Worm (Caenorhabditis elegans) whole organism, mixed stage, embryonic: ENCODE data around the gene F26F4.12.

ENCODE experiments used
- bed-3 ChIP-seq: fragments of 200-800 bp; sonication (Bioruptor generic); optimal IDR thresholded peaks from 3 replicates; lab custom pipeline; 2018; ENCODE audit warnings: mild to moderate bottlenecking, missing genetic modification characterization, moderate library complexity, missing compliant biosample characterization
- blmp-1 ChIP-seq: fragments of 150-350 bp; optimal IDR thresholded peaks from 2 replicates; lab custom pipeline; 2014; ENCODE audit warnings: missing biosample characterization, missing genetic modification characterization
- ceh-39 ChIP-seq: fragments of 150-350 bp; optimal IDR thresholded peaks from 2 replicates; lab custom pipeline; 2014; ENCODE audit warnings: missing biosample characterization, missing genetic modification characterization
- ceh-43 ChIP-seq: fragments of 200-800 bp; sonication (Bioruptor generic); optimal IDR thresholded peaks from 2 replicates; lab custom pipeline; 2018; ENCODE audit warnings: mild to moderate bottlenecking, missing genetic modification characterization, moderate library complexity, missing compliant biosample characterization
- ceh-83 ChIP-seq: fragments of 200-800 bp; sonication (Bioruptor generic); optimal IDR thresholded peaks from 2 replicates; lab custom pipeline; 2018; ENCODE audit warnings: mild to moderate bottlenecking, missing genetic modification characterization, missing compliant biosample characterization
- ces-1 ChIP-seq: fragments of 150-350 bp; optimal IDR thresholded peaks from 2 replicates; lab custom pipeline; 2014; ENCODE audit warnings: missing biosample characterization, missing genetic modification reagents, missing genetic modification characterization
- cnd-1 ChIP-seq: fragments of 200-800 bp; sonication (Bioruptor generic); optimal IDR thresholded peaks from 2 replicates; lab custom pipeline; 2018; ENCODE audit warnings: mild to moderate bottlenecking, missing genetic modification characterization, missing compliant biosample characterization
- drap-1 ChIP-seq: fragments of 200-800 bp; sonication (Bioruptor generic); optimal IDR thresholded peaks from 3 replicates; lab custom pipeline; 2018; ENCODE audit warnings: mild to moderate bottlenecking, missing genetic modification characterization, missing compliant biosample characterization
- elt-1 ChIP-seq: sonication (generic microtip); optimal IDR thresholded peaks from 2 replicates; lab custom pipeline; 2017; ENCODE audit warnings: missing genetic modification characterization, mild to moderate bottlenecking, missing compliant biosample characterization, antibody characterized with exemption, moderate library complexity, borderline replicate concordance; ENCODE audit not compliant: insufficient read depth
- elt-3 ChIP-seq: fragments of 150-350 bp; optimal IDR thresholded peaks from 2 replicates; lab custom pipeline; 2014; ENCODE audit warnings: missing biosample characterization, missing genetic modification characterization
- flh-1 ChIP-seq: fragments of 200-800 bp; sonication (Bioruptor generic); optimal IDR thresholded peaks from 2 replicates; lab custom pipeline; 2018; ENCODE audit warnings: mild to moderate bottlenecking, missing genetic modification characterization, moderate library complexity, missing compliant biosample characterization
- ham-2 ChIP-seq: fragments of 200-800 bp; sonication (Bioruptor generic); optimal IDR thresholded peaks from 2 replicates; lab custom pipeline; 2018; ENCODE audit warnings: mild to moderate bottlenecking, missing genetic modification characterization, missing compliant biosample characterization
- lin-13 ChIP-seq: fragments of 150-350 bp; optimal IDR thresholded peaks from 2 replicates; lab custom pipeline; 2014; ENCODE audit warnings: missing biosample characterization, missing genetic modification characterization
- lsy-2 ChIP-seq: fragments of 150-350 bp; optimal IDR thresholded peaks from 2 replicates; lab custom pipeline; 2014; ENCODE audit warnings: missing biosample characterization, missing genetic modification characterization
- mab-5 ChIP-seq: fragments of 150-350 bp; optimal IDR thresholded peaks from 2 replicates; lab custom pipeline; 2014; ENCODE audit warnings: missing biosample characterization, missing genetic modification characterization
- mls-2 ChIP-seq: sonication (generic microtip); optimal IDR thresholded peaks from 2 replicates; lab custom pipeline; 2016; ENCODE audit warnings: mild to moderate bottlenecking, missing genetic modification characterization, moderate library complexity, missing compliant biosample characterization
- nhr-12 ChIP-seq: fragments of 150-350 bp; optimal IDR thresholded peaks from 2 replicates; lab custom pipeline; 2014; ENCODE audit warnings: missing biosample characterization, missing genetic modification characterization
- nhr-2 ChIP-seq: fragments of 150-350 bp; optimal IDR thresholded peaks from 2 replicates; lab custom pipeline; 2014; ENCODE audit warnings: missing biosample characterization, missing genetic modification characterization
- nhr-237 ChIP-seq: fragments of 150-350 bp; optimal IDR thresholded peaks from 2 replicates; lab custom pipeline; 2014; ENCODE audit warnings: missing biosample characterization, missing genetic modification characterization
- nhr-28 ChIP-seq: fragments of 150-350 bp; optimal IDR thresholded peaks from 2 replicates; lab custom pipeline; 2014; ENCODE audit warnings: missing biosample characterization, missing genetic modification characterization
- nhr-76 ChIP-seq: sonication (generic microtip); optimal IDR thresholded peaks from 2 replicates; lab custom pipeline; 2017; ENCODE audit warnings: missing biosample characterization, missing genetic modification characterization
- pha-4 ChIP-seq: fragments of 150-350 bp; optimal IDR thresholded peaks from 2 replicates; lab custom pipeline; 2018; ENCODE audit warnings: missing biosample characterization, missing genetic modification reagents, missing genetic modification characterization
- sem-2 ChIP-seq: fragments of 200-800 bp; sonication (Bioruptor generic); optimal IDR thresholded peaks from 2 replicates; lab custom pipeline; 2018; ENCODE audit warnings: mild to moderate bottlenecking, missing genetic modification characterization, missing compliant biosample characterization
- snpc-4 ChIP-seq: fragments of 150-350 bp; optimal IDR thresholded peaks from 2 replicates; lab custom pipeline; 2014; ENCODE audit warnings: missing biosample characterization, missing genetic modification characterization
- sptf-1 ChIP-seq: sonication (generic microtip); optimal IDR thresholded peaks from 2 replicates; lab custom pipeline; 2017; ENCODE audit warnings: mild to moderate bottlenecking, missing genetic modification characterization, moderate library complexity, missing compliant biosample characterization
- tbx-8 ChIP-seq: fragments of 200-800 bp; sonication (Bioruptor generic); optimal IDR thresholded peaks from 2 replicates; lab custom pipeline; 2018; ENCODE audit warnings: mild to moderate bottlenecking, missing genetic modification characterization, moderate library complexity, missing compliant biosample characterization
- unc-120 ChIP-seq: sonication (generic microtip); optimal IDR thresholded peaks from 2 replicates; lab custom pipeline; 2017; ENCODE audit warnings: missing genetic modification characterization, missing compliant biosample characterization; ENCODE audit not compliant: poor library complexity, severe bottlenecking
- unc-39 ChIP-seq: fragments of 150-350 bp; optimal IDR thresholded peaks from 2 replicates; lab custom pipeline; 2014; ENCODE audit warnings: missing biosample characterization, missing genetic modification characterization
- unc-62 ChIP-seq: fragments of 150-350 bp; optimal IDR thresholded peaks from 2 replicates; lab custom pipeline; 2014; ENCODE audit warnings: missing biosample characterization, missing genetic modification reagents, missing genetic modification characterization
- zip-8 ChIP-seq: fragments of 150-350 bp; optimal IDR thresholded peaks from 2 replicates; lab custom pipeline; 2014; ENCODE audit warnings: missing biosample characterization, missing genetic modification characterization
- ztf-11 ChIP-seq: fragments of 150-350 bp; optimal IDR thresholded peaks from 2 replicates; lab custom pipeline; 2014; ENCODE audit warnings: missing biosample characterization, missing genetic modification characterization

F26F4.12 gene

ce11 chrIII:4870478-4870877, 39.4 kb downstream of the F26F4.12 start, which contains the start of gene gipc-1:
TSS of gene gipc-1 (plus strand) at chrIII:4870778.
- no peak for TF ChIP-seq cnd-1
- no peak for TF ChIP-seq ces-1 (GFP tag; lab: Kevin White, UChicago)

ce11 chrIII:4868643-4869042, 41.2 kb downstream of the F26F4.12 start, which contains the start of the genes msd-4 and C35D10.3:
TSS of gene msd-4 (minus strand) at chrIII:4868743.
TSS of gene C35D10.3 (plus strand) at chrIII:4868921.
- TF ChIP-seq flh-1 (GFP tag; lab: Kevin White, UChicago) (no peak), ztf-11 (tag; lab: Kevin White, UChicago) (no peak), nhr-28 (no peak), mls-2 (tag; lab: Kevin White, UChicago) (no peak), elt-3 (tag; lab: Kevin White, UChicago) (no peak), unc-39 (no peak), ceh-83 (GFP tag; lab: Kevin White, UChicago) (no peak), zip-8 (tag; lab: Kevin White, UChicago) (no peak), lsy-2 (tag; lab: Kevin White, UChicago) (no peak), lin-13 (tag; lab: Kevin White, UChicago) (no peak), nhr-76 (tag; lab: Kevin White, UChicago) (no peak), unc-120 (tag; lab: Kevin White, UChicago) (no peak), ces-1 (GFP tag; lab: Kevin White, UChicago) (no peak), drap-1 (GFP tag; lab: Kevin White, UChicago) (no peak), nhr-2 (tag; lab: Kevin White, UChicago) (no peak), ceh-43 (GFP tag; lab: Kevin White, UChicago) (no peak)
- TF ChIP-seq, all 35 proteins: peak for 0

ce11 chrIII:4866762-4867161, 43.1 kb downstream of the F26F4.12 start, which contains the start of gene C35D10.17:
TSS of gene C35D10.17 (plus strand) at chrIII:4867062.
- no peak for TF ChIP-seq elt-1
- TF ChIP-seq bed-3 (GFP tag; lab: Kevin White, UChicago), result no peak
- TF ChIP-seq tbx-8 (GFP tag; lab: Kevin White, UChicago), result no peak
- no peak for TF ChIP-seq flh-1 (GFP tag; lab: Kevin White, UChicago)
- TF ChIP-seq sem-2 (GFP tag; lab: Kevin White, UChicago), result no peak
- no peak for TF ChIP-seq snpc-4 (tag; lab: Kevin White, UChicago)
- no peak for TF ChIP-seq unc-120 (tag; lab: Kevin White, UChicago)
- TF ChIP-seq cnd-1, result no peak
- TF ChIP-seq ces-1 (GFP tag; lab: Kevin White, UChicago), result no peak
- no peak for TF ChIP-seq drap-1 (GFP tag; lab: Kevin White, UChicago)
- TF ChIP-seq ceh-39 (tag; lab: Kevin White, UChicago), result no peak
- no peak for TF ChIP-seq ztf-11 (tag; lab: Kevin White, UChicago)
- TF ChIP-seq lsy-2 (tag; lab: Kevin White, UChicago), result no peak
- no peak for TF ChIP-seq unc-39
- no peak for TF ChIP-seq pha-4 (tag; lab: Kevin White, UChicago)
- TF ChIP-seq nhr-12 (tag; lab: Kevin White, UChicago), result no peak
- TF ChIP-seq blmp-1, result no peak
- TF ChIP-seq ham-2, result no peak
- TF ChIP-seq mab-5 (tag; lab: Kevin White, UChicago), result no peak
- TF ChIP-seq zip-8 (tag; lab: Kevin White, UChicago), result no peak

ce11 chrIII:4863127-4863526, 46.7 kb downstream of the F26F4.12 start, which contains the start of gene coq-8:
TSS of gene coq-8 (plus strand) at chrIII:4863427.
- TF ChIP-seq nhr-237, result no peak
- no peak for TF ChIP-seq lsy-2 (tag; lab: Kevin White, UChicago)
- TF ChIP-seq mls-2 (tag; lab: Kevin White, UChicago), result no peak
- no peak for TF ChIP-seq ham-2
- no peak for TF ChIP-seq pha-4 (tag; lab: Kevin White, UChicago)
- TF ChIP-seq unc-39, result no peak
- TF ChIP-seq ceh-43 (GFP tag; lab: Kevin White, UChicago), result no peak
- no peak for TF ChIP-seq blmp-1
- TF ChIP-seq zip-8 (tag; lab: Kevin White, UChicago), result no peak
- TF ChIP-seq nhr-76 (tag; lab: Kevin White, UChicago), result no peak
- TF ChIP-seq ceh-39 (tag; lab: Kevin White, UChicago), result no peak

- no peak for TF ChIP-seq ham-2
- no peak for TF ChIP-seq ces-1 (GFP tag; lab: Kevin White, UChicago)
- no peak for TF ChIP-seq nhr-12 (tag; lab: Kevin White, UChicago)
- no peak for TF ChIP-seq unc-120 (tag; lab: Kevin White, UChicago)
- TF ChIP-seq drap-1 (GFP tag; lab: Kevin White, UChicago), result no peak
- TF ChIP-seq ceh-39 (tag; lab: Kevin White, UChicago), result no peak
- TF ChIP-seq sptf-1 (tag; lab: Kevin White, UChicago), result no peak
- TF ChIP-seq cnd-1, result no peak
- no peak for TF ChIP-seq elt-1
- no peak for TF ChIP-seq mab-5 (tag; lab: Kevin White, UChicago)
- no peak for TF ChIP-seq tbx-8 (GFP tag; lab: Kevin White, UChicago)
- TF ChIP-seq nhr-237, result no peak
- no peak for TF ChIP-seq pha-4 (tag; lab: Kevin White, UChicago)
- TF ChIP-seq flh-1 (GFP tag; lab: Kevin White, UChicago), result no peak
- no peak for TF ChIP-seq nhr-76 (tag; lab: Kevin White, UChicago)
- no peak for TF ChIP-seq unc-62 (GFP tag; lab: Kevin White, UChicago)
- TF ChIP-seq, all 35 proteins: peak for 0
Observed at ce11 chrIII:4861744-4862401, 48.0 kb downstream of the F26F4.12 start, which contains the start of the genes C35D10.10 and C35D10.5. TSS of gene C35D10.10 (minus strand) at chrIII:4861794. TSS of gene C35D10.5 (plus strand) at chrIII:4862351.
